Fruit fly (Drosophila melanogaster) whole organism, prepupa: ENCODE results near the gene CG44004.

Experiments
- CG10631 ChIP-seq: fragments of 200-800 bp; sonication (Bioruptor generic); optimal IDR thresholded peaks from 2 replicates; lab custom pipeline; 2016; ENCODE audit warnings: missing biosample characterization, missing genetic modification characterization
- CG10669 ChIP-seq: fragments of 200-800 bp; sonication (Bioruptor generic); optimal IDR thresholded peaks from 3 replicates; lab custom pipeline; 2018; ENCODE audit warnings: missing biosample characterization, mild to moderate bottlenecking, missing genetic modification characterization, moderate library complexity
- CG11294 ChIP-seq: fragments of 200-800 bp; sonication (Bioruptor generic); IDR thresholded peaks from 2 replicates; pipeline ENCODE4 v1.3.6; 2022; ENCODE audit warnings: missing biosample characterization, missing genetic modification characterization
- CG11762 ChIP-seq: fragments of 200-800 bp; sonication (Bioruptor generic); optimal IDR thresholded peaks from 3 replicates; lab custom pipeline; 2016; ENCODE audit warnings: missing biosample characterization, missing genetic modification characterization; ENCODE audit not compliant: insufficient read depth
- CG16779 ChIP-seq: fragments of 200-800 bp; sonication (Bioruptor generic); optimal IDR thresholded peaks from 3 replicates; lab custom pipeline; 2017; ENCODE audit warnings: missing biosample characterization, mild to moderate bottlenecking, missing genetic modification characterization
- CG3032 ChIP-seq: fragments of 200-800 bp; optimal IDR thresholded peaks from 2 replicates; lab custom pipeline; 2019; ENCODE audit warnings: missing biosample characterization, mild to moderate bottlenecking, missing genetic modification characterization, moderate library complexity
- CG31627 ChIP-seq: fragments of 200-800 bp; sonication (Bioruptor generic); optimal IDR thresholded peaks from 3 replicates; lab custom pipeline; 2016; ENCODE audit warnings: missing biosample characterization, missing genetic modification characterization
- CG32006 ChIP-seq: fragments of 200-800 bp; sonication (Bioruptor generic); optimal IDR thresholded peaks from 3 replicates; lab custom pipeline; 2017; ENCODE audit warnings: missing biosample characterization, mild to moderate bottlenecking, missing genetic modification characterization
- CG3919 ChIP-seq: fragments of 200-800 bp; sonication (Bioruptor generic); optimal IDR thresholded peaks from 3 replicates; lab custom pipeline; 2016; ENCODE audit warnings: missing biosample characterization, missing genetic modification characterization
- CG6163 ChIP-seq: fragments of 200-800 bp; sonication (Bioruptor generic); IDR thresholded peaks from 3 replicates; pipeline ENCODE4 v1.3.6; 2022; ENCODE audit warnings: missing biosample characterization, missing genetic modification characterization
- CG6792 ChIP-seq: fragments of 200-800 bp; sonication (Bioruptor generic); optimal IDR thresholded peaks from 3 replicates; lab custom pipeline; 2016; ENCODE audit warnings: missing biosample characterization, missing genetic modification characterization
- CG6808 ChIP-seq: fragments of 200-800 bp; sonication (Bioruptor generic); optimal IDR thresholded peaks from 3 replicates; lab custom pipeline; 2017; ENCODE audit warnings: missing biosample characterization, missing genetic modification characterization, mild to moderate bottlenecking, moderate library complexity, missing genetic modification reagents
- CG6854 ChIP-seq: fragments of 200-800 bp; sonication (Bioruptor generic); optimal IDR thresholded peaks from 2 replicates; lab custom pipeline; 2017; ENCODE audit warnings: missing biosample characterization, mild to moderate bottlenecking, missing genetic modification characterization
- CG7368 ChIP-seq: fragments of 200-800 bp; sonication (Bioruptor generic); optimal IDR thresholded peaks from 3 replicates; lab custom pipeline; 2016; ENCODE audit warnings: missing biosample characterization, missing genetic modification characterization
- CG8119 ChIP-seq: fragments of 200-800 bp; sonication (Bioruptor generic); IDR thresholded peaks from 3 replicates; pipeline ENCODE4 v1.3.6; 2022; ENCODE audit warnings: missing biosample characterization, missing genetic modification characterization
- CG8319 ChIP-seq: fragments of 200-800 bp; sonication (Bioruptor generic); optimal IDR thresholded peaks from 3 replicates; lab custom pipeline; 2016; ENCODE audit warnings: missing biosample characterization, missing genetic modification characterization
- CG8632 ChIP-seq: fragments of 200-800 bp; sonication (Bioruptor generic); optimal IDR thresholded peaks from 3 replicates; lab custom pipeline; 2016; ENCODE audit warnings: missing biosample characterization, missing genetic modification characterization
- Eip75B ChIP-seq: fragments of 200-800 bp; sonication (Bioruptor generic); optimal IDR thresholded peaks from 3 replicates; lab custom pipeline; 2016; ENCODE audit warnings: missing biosample characterization, missing genetic modification characterization
- Eip78C ChIP-seq: fragments of 200-800 bp; sonication (Bioruptor generic); peaks from one replicate; lab custom pipeline; 2016; ENCODE audit warnings: missing biosample characterization, missing genetic modification characterization
- Eip93F ChIP-seq: fragments of 200-800 bp; sonication (Bioruptor generic); optimal IDR thresholded peaks from 2 replicates; lab custom pipeline; 2016; ENCODE audit warnings: missing biosample characterization, mild to moderate bottlenecking, missing genetic modification characterization
- Ets96B ChIP-seq: fragments of 200-800 bp; optimal IDR thresholded peaks from 2 replicates; lab custom pipeline; 2019; ENCODE audit warnings: missing biosample characterization, mild to moderate bottlenecking, missing genetic modification characterization, moderate library complexity
- Hr38 ChIP-seq: sonication (Bioruptor generic); optimal IDR thresholded peaks from 2 replicates; lab custom pipeline; 2016; ENCODE audit warnings: missing biosample characterization, missing genetic modification characterization
- Hr39 ChIP-seq: fragments of 200-800 bp; sonication (Bioruptor generic); optimal IDR thresholded peaks from 2 replicates; lab custom pipeline; 2016; ENCODE audit warnings: missing biosample characterization, missing genetic modification characterization
- Hr4 ChIP-seq: fragments of 200-800 bp; sonication (Bioruptor generic); optimal IDR thresholded peaks from 3 replicates; lab custom pipeline; 2016; ENCODE audit warnings: missing biosample characterization, missing genetic modification characterization
- Lpt ChIP-seq: fragments of 200-800 bp; sonication (Bioruptor generic); optimal IDR thresholded peaks from 3 replicates; lab custom pipeline; 2016; ENCODE audit warnings: missing biosample characterization, missing genetic modification characterization
- Met ChIP-seq: fragments of 200-800 bp; sonication (Bioruptor generic); optimal IDR thresholded peaks from 3 replicates; lab custom pipeline; 2016; ENCODE audit warnings: missing biosample characterization, missing genetic modification characterization
- Sox102F ChIP-seq: fragments of 200-800 bp; sonication (Bioruptor generic); optimal IDR thresholded peaks from 2 replicates; lab custom pipeline; 2016; ENCODE audit warnings: missing biosample characterization, mild to moderate bottlenecking, missing genetic modification characterization
- Sox14 ChIP-seq: fragments of 200-800 bp; sonication (Bioruptor generic); optimal IDR thresholded peaks from 3 replicates; lab custom pipeline; 2016; ENCODE audit warnings: missing biosample characterization, missing genetic modification characterization
- acj6 ChIP-seq: fragments of 200-800 bp; sonication (Bioruptor generic); optimal IDR thresholded peaks from 3 replicates; lab custom pipeline; 2016; ENCODE audit warnings: missing biosample characterization, missing genetic modification characterization
- cyc ChIP-seq: fragments of 200-800 bp; sonication (Bioruptor generic); optimal IDR thresholded peaks from 3 replicates; lab custom pipeline; 2016; ENCODE audit warnings: missing biosample characterization, missing genetic modification characterization
- dsx ChIP-seq: fragments of 200-800 bp; optimal IDR thresholded peaks from 3 replicates; lab custom pipeline; 2019; ENCODE audit warnings: missing biosample characterization, mild to moderate bottlenecking, missing genetic modification characterization, moderate library complexity; ENCODE audit not compliant: poor library complexity, severe bottlenecking
- eg ChIP-seq: fragments of 200-800 bp; sonication (Bioruptor generic); IDR thresholded peaks from 3 replicates; pipeline ENCODE4 v1.3.6; 2022; ENCODE audit warnings: missing biosample characterization, missing genetic modification characterization
- fd59A ChIP-seq: fragments of 200-800 bp; sonication (Bioruptor generic); optimal IDR thresholded peaks from 2 replicates; lab custom pipeline; 2017; ENCODE audit warnings: missing biosample characterization, mild to moderate bottlenecking, missing genetic modification characterization, missing genetic modification reagents
- fd85E ChIP-seq: fragments of 200-800 bp; sonication (Bioruptor generic); optimal IDR thresholded peaks from 3 replicates; lab custom pipeline; 2016; ENCODE audit warnings: missing biosample characterization, missing genetic modification characterization
- fkh ChIP-seq: fragments of 200-800 bp; sonication (Bioruptor generic); optimal IDR thresholded peaks from 3 replicates; lab custom pipeline; 2017; ENCODE audit warnings: missing biosample characterization, mild to moderate bottlenecking, missing genetic modification characterization, moderate library complexity
- net ChIP-seq: fragments of 200-800 bp; sonication (Bioruptor generic); optimal IDR thresholded peaks from 3 replicates; lab custom pipeline; 2016; ENCODE audit warnings: missing biosample characterization, missing genetic modification characterization
- salr ChIP-seq, 2 experiments: fragments of 200-800 bp; sonication (Bioruptor generic); optimal IDR thresholded peaks; 3 replicates each; lab custom pipeline; 2016 to 2018; ENCODE audit warnings: missing biosample characterization in 2 of 2, missing genetic modification characterization in 2 of 2, mild to moderate bottlenecking in 1 of 2
- spab ChIP-seq: fragments of 200-800 bp; sonication (Bioruptor generic); optimal IDR thresholded peaks from 2 replicates; lab custom pipeline; 2017; ENCODE audit warnings: missing biosample characterization, mild to moderate bottlenecking, missing genetic modification characterization, missing genetic modification reagents
- ss ChIP-seq, 2 experiments: fragments of 200-800 bp; sonication (Bioruptor generic); optimal IDR thresholded peaks; 2 replicates in 1 of 2; 3 replicates in 1 of 2; lab custom pipeline; 2017 to 2018; ENCODE audit warnings: mild to moderate bottlenecking in 2 of 2, missing biosample characterization in 2 of 2, missing genetic modification characterization in 2 of 2, moderate library complexity in 1 of 2
- svp ChIP-seq: fragments of 200-800 bp; sonication (Bioruptor generic); peaks from one replicate; lab custom pipeline; 2016; ENCODE audit warnings: missing biosample characterization, missing genetic modification characterization
- topi ChIP-seq: fragments of 200-800 bp; sonication (Bioruptor generic); optimal IDR thresholded peaks from 3 replicates; lab custom pipeline; 2016; ENCODE audit warnings: missing biosample characterization, missing genetic modification characterization

The CG44004 gene

DNA sequence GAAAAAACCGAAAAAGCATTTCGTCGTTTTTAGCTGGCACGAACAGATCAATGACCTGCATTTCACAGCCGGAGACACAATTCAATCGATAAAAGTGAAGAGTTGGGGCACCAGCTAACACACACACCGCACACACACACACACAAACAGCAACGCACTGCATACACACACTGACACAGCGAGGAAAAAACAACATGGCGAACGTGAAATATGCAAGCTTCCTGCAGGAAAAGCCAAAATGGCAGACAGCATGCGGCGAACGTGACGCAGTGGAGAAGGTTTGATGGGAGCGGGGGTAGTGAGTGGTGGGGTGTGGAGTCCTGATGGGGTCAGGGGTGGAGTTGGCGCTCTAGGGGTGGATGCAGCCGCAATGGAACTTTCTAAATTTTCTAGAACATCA, 10.3 kb upstream of the CG44004 start:
- TF ChIP-seq Eip93F (GFP tag; lab: Kevin White, UChicago), result no peak
- peak; percentile 3 to 18 for TF ChIP-seq ss (GFP tag; optimal IDR thresholded peaks at IDR 0.05; lab: Kevin White, UChicago)

dm6 chr3L:18083402-18083801, 9.7 kb upstream of the CG44004 start:
- TF ChIP-seq svp (peak; percentile 73), CG8632 (GFP tag; lab: Kevin White, UChicago) (no peak), CG32006 (GFP tag; lab: Kevin White, UChicago) (no peak), Eip78C (GFP tag; lab: Kevin White, UChicago) (peak; percentile 57), topi (no peak)

DNA sequence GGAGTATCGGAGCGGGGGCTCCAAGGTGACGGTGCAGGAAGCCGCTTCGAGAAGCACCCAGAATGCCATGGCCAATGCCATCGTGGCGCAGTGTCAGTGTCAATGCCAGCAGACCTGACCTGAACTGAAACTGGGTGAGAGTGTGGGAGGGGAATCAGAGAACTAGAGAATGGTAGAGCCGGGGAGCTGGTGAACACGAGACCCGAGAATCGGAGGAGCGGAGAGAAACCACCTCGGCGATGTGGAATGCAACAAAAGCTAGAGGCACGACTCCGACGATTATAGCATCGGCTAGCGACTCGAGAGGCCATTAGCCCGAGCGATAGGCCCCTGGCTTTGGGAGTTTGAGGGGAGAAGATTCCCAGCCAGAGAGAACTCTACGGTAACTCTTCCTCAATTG, 8.3 kb upstream of the CG44004 start:
- TF ChIP-seq CG6808 (GFP tag; lab: Kevin White, UChicago) (no peak), CG8119 (0 out of 3 replicates have a peak, but pooled peaks have one; percentile 15), topi (no peak), cyc (GFP tag; lab: Kevin White, UChicago) (no peak), ss (GFP tag; optimal IDR thresholded peaks at IDR 0.05; lab: Kevin White, UChicago) (peak in 1 of 2 experiments; percentile 40), CG7368 (GFP tag; lab: Kevin White, UChicago) (no peak), CG16779 (tag; lab: Kevin White, UChicago) (no peak), CG3032 (tag; lab: Kevin White, UChicago) (no peak), Lpt (GFP tag; lab: Kevin White, UChicago) (peak; percentile 63), CG32006 (GFP tag; lab: Kevin White, UChicago) (no peak), Met (GFP tag; lab: Kevin White, UChicago) (no peak), CG3919 (no peak), Eip93F (GFP tag; lab: Kevin White, UChicago) (no peak), Sox14 (GFP tag; lab: Kevin White, UChicago) (no peak), dsx (no peak), CG8632 (GFP tag; lab: Kevin White, UChicago) (no peak), Hr38 (GFP tag; lab: Kevin White, UChicago) (no peak), CG6854 (no peak), CG10669 (GFP tag; lab: Kevin White, UChicago) (no peak), Eip75B (GFP tag; lab: Kevin White, UChicago) (peak; percentile 19), CG11762 (GFP tag; lab: Kevin White, UChicago) (no peak), Hr4 (no peak), fd85E (GFP tag; lab: Kevin White, UChicago) (no peak), CG31627 (GFP tag; lab: Kevin White, UChicago) (no peak), acj6 (GFP tag; lab: Kevin White, UChicago) (no peak), CG6163 (peak; percentile 44; the same call in 1 of the 3 replicates), CG6792 (GFP tag; lab: Kevin White, UChicago) (no peak), Hr39 (GFP tag; lab: Kevin White, UChicago) (no peak)

DNA sequence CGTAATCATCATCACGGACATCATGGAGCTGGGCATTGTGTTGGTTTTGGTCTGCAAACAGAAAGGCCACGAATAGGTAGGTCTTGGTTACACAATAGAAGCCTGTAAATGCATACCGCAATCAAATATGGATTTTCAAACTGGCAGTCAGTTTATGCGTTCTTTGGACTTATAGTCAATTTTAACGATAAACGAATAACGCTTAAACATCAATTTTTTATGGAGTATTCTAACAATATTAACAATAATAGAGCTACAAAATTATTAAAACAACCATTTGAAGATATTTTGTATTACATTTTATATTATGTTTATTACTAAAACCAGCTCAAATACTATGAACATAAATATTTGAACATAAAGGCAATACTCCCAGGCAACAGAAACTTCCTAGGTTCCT, 7.8 kb upstream of the CG44004 start:
- peak in 1 of 2 experiments; percentile 53 for TF ChIP-seq salr (GFP tag; optimal IDR thresholded peaks at IDR 0.05; lab: Kevin White, UChicago)
- no peak for TF ChIP-seq net (GFP tag; lab: Kevin White, UChicago)
- TF ChIP-seq CG11294 (GFP tag; lab: Robert Waterston, UW), result no peak
- TF ChIP-seq CG3032 (tag; lab: Kevin White, UChicago), result peak; percentile 2
- TF ChIP-seq cyc (GFP tag; lab: Kevin White, UChicago), result no peak
- TF ChIP-seq Ets96B (tag; lab: Kevin White, UChicago), result no peak
- TF ChIP-seq CG16779 (tag; lab: Kevin White, UChicago), result no peak
- TF ChIP-seq CG3919, result peak; percentile 17
- TF ChIP-seq fkh (GFP tag; lab: Kevin White, UChicago), result no peak
- TF ChIP-seq acj6 (GFP tag; lab: Kevin White, UChicago), result peak; percentile 3
- peak; percentile 39 for TF ChIP-seq CG10669 (GFP tag; lab: Kevin White, UChicago)
- peak; percentile 70 for TF ChIP-seq Eip78C (GFP tag; lab: Kevin White, UChicago)
- peak; percentile 15 for TF ChIP-seq CG10631 (GFP tag; lab: Kevin White, UChicago)
- peak; percentile 11 for TF ChIP-seq svp
- TF ChIP-seq Hr4, result no peak
- no peak for TF ChIP-seq CG6854
- peak; percentile 28 for TF ChIP-seq CG6808 (GFP tag; lab: Kevin White, UChicago)
- no peak for TF ChIP-seq eg (GFP tag; lab: Robert Waterston, UW)
- no peak for TF ChIP-seq Sox102F
- no peak for TF ChIP-seq CG31627 (GFP tag; lab: Kevin White, UChicago)
- peak; percentile 14 for TF ChIP-seq spab (GFP tag; lab: Kevin White, UChicago)
- TF ChIP-seq fd59A (GFP tag; lab: Kevin White, UChicago), result peak; percentile 11
- no peak for TF ChIP-seq CG8319 (GFP tag; lab: Kevin White, UChicago)
